Worm (Caenorhabditis elegans) whole organism, L1 larva: ENCODE results near the gene rpn-6.2.

Experiments
- C04F5.9 ChIP-seq: sonication (generic microtip); optimal IDR thresholded peaks from 2 replicates; lab custom pipeline; 2016; ENCODE audit warnings: missing genetic modification characterization, missing compliant biosample characterization
- C16A3.4 ChIP-seq: fragments of 150-350 bp; optimal IDR thresholded peaks from 2 replicates; lab custom pipeline; 2014; ENCODE audit warnings: missing biosample characterization, missing genetic modification characterization
- C34B4.2 ChIP-seq: sonication (generic microtip); optimal IDR thresholded peaks from 2 replicates; lab custom pipeline; 2017; ENCODE audit warnings: mild to moderate bottlenecking, missing genetic modification characterization, missing compliant biosample characterization
- F16B12.6 ChIP-seq: fragments of 150-350 bp; optimal IDR thresholded peaks from 2 replicates; lab custom pipeline; 2014; ENCODE audit warnings: missing biosample characterization, missing genetic modification characterization
- Y116A8C.19 ChIP-seq: sonication (generic microtip); optimal IDR thresholded peaks from 2 replicates; lab custom pipeline; 2016; ENCODE audit warnings: missing compliant biosample characterization, missing genetic modification characterization, borderline replicate concordance
- aha-1 ChIP-seq: fragments of 150-350 bp; optimal IDR thresholded peaks from 2 replicates; lab custom pipeline; 2014; ENCODE audit warnings: missing biosample characterization, missing genetic modification characterization
- alr-1 ChIP-seq: fragments of 200-800 bp; sonication (Bioruptor generic); optimal IDR thresholded peaks from 2 replicates; lab custom pipeline; 2018; ENCODE audit warnings: borderline replicate concordance, mild to moderate bottlenecking, missing genetic modification characterization, missing compliant biosample characterization
- aly-2 ChIP-seq: fragments of 150-350 bp; optimal IDR thresholded peaks from 2 replicates; lab custom pipeline; 2014; ENCODE audit warnings: missing biosample characterization, missing genetic modification characterization
- ceh-63 ChIP-seq: fragments of 200-800 bp; sonication (Bioruptor generic); optimal IDR thresholded peaks from 2 replicates; lab custom pipeline; 2018; ENCODE audit warnings: mild to moderate bottlenecking, missing genetic modification characterization, missing compliant biosample characterization
- ceh-8 ChIP-seq: fragments of 200-800 bp; sonication (Bioruptor generic); optimal IDR thresholded peaks from 2 replicates; lab custom pipeline; 2018; ENCODE audit warnings: mild to moderate bottlenecking, missing genetic modification characterization, moderate library complexity, missing compliant biosample characterization
- ceh-88 ChIP-seq: fragments of 200-800 bp; sonication (Bioruptor generic); IDR thresholded peaks from 2 replicates; pipeline ENCODE4 v1.3.6; 2022; ENCODE audit warnings: missing genetic modification characterization, missing compliant biosample characterization
- ceh-90 ChIP-seq: sonication (generic microtip); optimal IDR thresholded peaks from 2 replicates; lab custom pipeline; 2016; ENCODE audit warnings: missing genetic modification characterization, missing compliant biosample characterization
- ces-1 ChIP-seq: fragments of 150-350 bp; optimal IDR thresholded peaks from 2 replicates; lab custom pipeline; 2014; ENCODE audit warnings: missing biosample characterization, missing genetic modification reagents, missing genetic modification characterization
- efl-1 ChIP-seq, 4 experiments: fragments of 150-350 bp; optimal IDR thresholded peaks in 3 of 4; peaks in 1 of 4; 1 replicate in 1 of 4; 2 replicates in 3 of 4; lab custom pipeline; 2014; ENCODE audit warnings: missing biosample characterization in 2 of 4, missing genetic modification characterization in 2 of 4, missing genetic modification reagents in 2 of 4
- efl-3 ChIP-seq: fragments of 200-800 bp; sonication (Bioruptor generic); optimal IDR thresholded peaks from 2 replicates; lab custom pipeline; 2018; ENCODE audit warnings: mild to moderate bottlenecking, missing genetic modification characterization, missing compliant biosample characterization
- egl-13 ChIP-seq: sonication (generic microtip); optimal IDR thresholded peaks from 2 replicates; lab custom pipeline; 2016; ENCODE audit warnings: missing genotype, missing genetic modification reagents, missing genetic modification characterization, missing compliant biosample characterization
- egl-27 ChIP-seq, 2 experiments: fragments of 150-350 bp in 1 of 2; sonication (generic microtip); optimal IDR thresholded peaks; 3 replicates each; lab custom pipeline; 2017 to 2018; ENCODE audit warnings: missing biosample characterization in 2 of 2, missing genetic modification characterization in 2 of 2, missing genetic modification reagents in 2 of 2
- elt-2 ChIP-seq: sonication (generic microtip); optimal IDR thresholded peaks from 2 replicates; lab custom pipeline; 2016; ENCODE audit warnings: missing genetic modification characterization, mild to moderate bottlenecking, inconsistent platforms, missing compliant biosample characterization, missing genetic modification reagents
- elt-3 ChIP-seq, 6 experiments: fragments of 150-350 bp in 1 of 6; sonication (generic microtip); optimal IDR thresholded peaks; 2 replicates each; lab custom pipeline; 2017 to 2018; ENCODE audit warnings: missing biosample characterization in 6 of 6, missing genetic modification characterization in 6 of 6, inconsistent platforms in 1 of 6
- fkh-10 ChIP-seq: sonication (generic microtip); optimal IDR thresholded peaks from 2 replicates; lab custom pipeline; 2017; ENCODE audit warnings: missing biosample characterization, missing genetic modification reagents, missing genetic modification characterization
- fkh-8 ChIP-seq: sonication (generic microtip); optimal IDR thresholded peaks from 2 replicates; lab custom pipeline; 2016; ENCODE audit warnings: mild to moderate bottlenecking, missing genetic modification characterization, missing compliant biosample characterization
- grh-1 ChIP-seq: fragments of 200-800 bp; sonication (Bioruptor generic); IDR thresholded peaks from 2 replicates; pipeline ENCODE4 v1.3.6; 2022; ENCODE audit warnings: missing genetic modification reagents, missing genetic modification characterization, missing compliant biosample characterization
- irx-1 ChIP-seq: sonication (generic microtip); optimal IDR thresholded peaks from 2 replicates; lab custom pipeline; 2016; ENCODE audit warnings: missing genetic modification characterization, missing compliant biosample characterization
- jun-1 ChIP-seq: fragments of 150-350 bp; optimal IDR thresholded peaks from 2 replicates; lab custom pipeline; 2014; ENCODE audit warnings: missing biosample characterization, missing genetic modification reagents, missing genetic modification characterization
- lin-13 ChIP-seq: fragments of 150-350 bp; optimal IDR thresholded peaks from 2 replicates; lab custom pipeline; 2014; ENCODE audit warnings: missing biosample characterization, missing genetic modification reagents, missing genetic modification characterization
- lin-15B ChIP-seq: fragments of 150-350 bp; sonication (generic microtip); optimal IDR thresholded peaks from 3 replicates; lab custom pipeline; 2014; ENCODE audit warnings: missing biosample characterization, missing genetic modification characterization
- lsy-2 ChIP-seq, 2 experiments: fragments of 150-350 bp; optimal IDR thresholded peaks; 2 replicates each; lab custom pipeline; 2014; ENCODE audit warnings: missing biosample characterization in 2 of 2, missing genetic modification characterization in 2 of 2
- mab-9 ChIP-seq: fragments of 200-800 bp; sonication (Bioruptor generic); IDR thresholded peaks from 2 replicates; pipeline ENCODE4 v1.3.6; 2022; ENCODE audit warnings: missing genetic modification reagents, missing genetic modification characterization, missing compliant biosample characterization
- mdl-1 ChIP-seq, 2 experiments: fragments of 150-350 bp; optimal IDR thresholded peaks; 2 replicates each; lab custom pipeline; 2014 to 2017; ENCODE audit warnings: missing biosample characterization in 2 of 2, missing genetic modification characterization in 2 of 2, inconsistent platforms in 1 of 2
- mef-2 ChIP-seq: fragments of 150-350 bp; optimal IDR thresholded peaks from 2 replicates; lab custom pipeline; 2014; ENCODE audit warnings: missing biosample characterization, missing genetic modification characterization
- nhr-11 ChIP-seq: fragments of 150-350 bp; optimal IDR thresholded peaks from 2 replicates; lab custom pipeline; 2014; ENCODE audit warnings: missing biosample characterization, missing genetic modification characterization
- nhr-12 ChIP-seq: sonication (generic microtip); optimal IDR thresholded peaks from 2 replicates; lab custom pipeline; 2017; ENCODE audit warnings: missing biosample characterization, missing genetic modification characterization
- nhr-20 ChIP-seq: sonication (generic microtip); optimal IDR thresholded peaks from 2 replicates; lab custom pipeline; 2016; ENCODE audit warnings: mild to moderate bottlenecking, missing genetic modification characterization, missing compliant biosample characterization
- nhr-237 ChIP-seq: fragments of 150-350 bp; optimal IDR thresholded peaks from 2 replicates; lab custom pipeline; 2014; ENCODE audit warnings: missing biosample characterization, missing genetic modification characterization
- nhr-47 ChIP-seq: sonication (generic microtip); optimal IDR thresholded peaks from 2 replicates; lab custom pipeline; 2016; ENCODE audit warnings: mild to moderate bottlenecking, missing genetic modification characterization, moderate library complexity, missing compliant biosample characterization
- nhr-71 ChIP-seq: sonication (generic microtip); optimal IDR thresholded peaks from 2 replicates; lab custom pipeline; 2016; ENCODE audit warnings: mild to moderate bottlenecking, missing genetic modification characterization, moderate library complexity, missing compliant biosample characterization
- nhr-76 ChIP-seq: sonication (generic microtip); optimal IDR thresholded peaks from 2 replicates; lab custom pipeline; 2017; ENCODE audit warnings: missing biosample characterization, missing genetic modification characterization
- nhr-77 ChIP-seq: fragments of 150-350 bp; optimal IDR thresholded peaks from 2 replicates; lab custom pipeline; 2014; ENCODE audit warnings: missing biosample characterization, missing genetic modification characterization
- nhr-84 ChIP-seq: sonication (generic microtip); optimal IDR thresholded peaks from 2 replicates; lab custom pipeline; 2017; ENCODE audit warnings: missing biosample characterization, missing genetic modification characterization
- nhr-90 ChIP-seq: sonication (generic microtip); optimal IDR thresholded peaks from 2 replicates; lab custom pipeline; 2016; ENCODE audit warnings: mild to moderate bottlenecking, missing genetic modification characterization, missing compliant biosample characterization; ENCODE audit not compliant: poor library complexity
- pax-3 ChIP-seq: fragments of 200-800 bp; sonication (Bioruptor generic); optimal IDR thresholded peaks from 2 replicates; lab custom pipeline; 2018; ENCODE audit warnings: mild to moderate bottlenecking, missing genetic modification characterization, moderate library complexity, missing compliant biosample characterization
- rnt-1 ChIP-seq: sonication (generic microtip); optimal IDR thresholded peaks from 2 replicates; lab custom pipeline; 2016; ENCODE audit warnings: mild to moderate bottlenecking, missing genetic modification characterization, moderate library complexity, missing compliant biosample characterization
- skn-1 ChIP-seq: fragments of 150-350 bp; optimal IDR thresholded peaks from 2 replicates; lab custom pipeline; 2014; ENCODE audit warnings: missing biosample characterization, missing genetic modification characterization
- snpc-4 ChIP-seq: fragments of 150-350 bp; optimal IDR thresholded peaks from 2 replicates; lab custom pipeline; 2014; ENCODE audit warnings: missing biosample characterization, missing genetic modification characterization
- snu-23 ChIP-seq: sonication (generic microtip); optimal IDR thresholded peaks from 2 replicates; lab custom pipeline; 2016; ENCODE audit warnings: missing genetic modification characterization, missing compliant biosample characterization
- sup-37 ChIP-seq: fragments of 200-800 bp; sonication (Bioruptor generic); optimal IDR thresholded peaks from 2 replicates; lab custom pipeline; 2018; ENCODE audit warnings: mild to moderate bottlenecking, missing genetic modification characterization, missing compliant biosample characterization
- tlp-1 ChIP-seq: fragments of 150-350 bp; optimal IDR thresholded peaks from 2 replicates; lab custom pipeline; 2014; ENCODE audit warnings: missing biosample characterization, missing genetic modification characterization
- unc-30 ChIP-seq: sonication (generic microtip); optimal IDR thresholded peaks from 2 replicates; lab custom pipeline; 2017; ENCODE audit warnings: missing biosample characterization, missing genetic modification characterization
- unc-62 ChIP-seq: fragments of 150-350 bp; optimal IDR thresholded peaks from 2 replicates; lab custom pipeline; 2014; ENCODE audit warnings: missing biosample characterization, missing genetic modification reagents, missing genetic modification characterization
- unc-86 ChIP-seq: sonication (generic microtip); optimal IDR thresholded peaks from 2 replicates; lab custom pipeline; 2016; ENCODE audit warnings: missing genetic modification characterization, missing compliant biosample characterization
- unc-98 ChIP-seq: fragments of 200-800 bp; sonication (Bioruptor generic); IDR thresholded peaks from 2 replicates; pipeline ENCODE4 v1.3.6; 2022; ENCODE audit warnings: missing genetic modification characterization, missing compliant biosample characterization
- vab-15 ChIP-seq: sonication (generic microtip); optimal IDR thresholded peaks from 2 replicates; lab custom pipeline; 2017; ENCODE audit warnings: missing genotype, mild to moderate bottlenecking, missing genetic modification characterization, missing compliant biosample characterization
- ztf-4 ChIP-seq: fragments of 150-350 bp; optimal IDR thresholded peaks from 2 replicates; lab custom pipeline; 2014; ENCODE audit warnings: missing biosample characterization, missing genetic modification characterization

The rpn-6.2 gene

DNA sequence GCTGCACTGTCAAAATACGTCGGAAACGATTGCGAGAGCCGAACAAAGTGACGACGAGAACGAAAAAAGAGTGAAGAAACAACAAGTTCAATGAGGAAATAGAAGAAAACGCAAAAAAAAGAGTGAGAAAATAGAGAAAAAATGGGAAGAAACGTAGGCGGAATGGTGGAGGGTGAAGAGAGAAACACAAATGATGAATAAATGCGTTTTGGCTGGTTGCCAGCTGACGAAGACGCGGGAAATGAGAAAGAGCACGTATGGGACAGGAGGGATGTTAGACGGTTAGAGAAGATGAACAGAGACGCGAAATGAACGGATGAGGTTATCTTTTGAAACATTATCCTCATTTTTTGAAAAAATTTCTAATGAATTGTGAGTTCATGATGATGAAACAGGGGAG is 16.8 kb downstream of the rpn-6.2 start:
- TF ChIP-seq vab-15 (tag; lab: Kevin White, UChicago) (no peak), nhr-20 (tag; lab: Kevin White, UChicago) (peak; percentile 67), nhr-71 (tag; lab: Kevin White, UChicago) (peak; percentile 79), rnt-1 (tag; lab: Kevin White, UChicago) (peak; percentile 49), nhr-90 (tag; lab: Kevin White, UChicago) (peak; percentile 23), ceh-88 (GFP tag; lab: Robert Waterston, UW) (0 out of 2 replicates have a peak, but pooled peaks have one; percentile 28), snu-23 (GFP tag; lab: Kevin White, UChicago) (peak; percentile 67), skn-1 (tag; lab: Kevin White, UChicago) (peak; percentile 61), elt-2 (tag; lab: Kevin White, UChicago) (no peak), nhr-12 (tag; lab: Kevin White, UChicago) (no peak), unc-62 (no peak), C04F5.9 (tag; lab: Kevin White, UChicago) (no peak), nhr-11 (tag; lab: Kevin White, UChicago) (no peak), ces-1 (GFP tag; lab: Kevin White, UChicago) (no peak), C34B4.2 (tag; lab: Kevin White, UChicago) (no peak), lin-15B (tag; lab: Kevin White, UChicago) (peak; percentile 34), unc-98 (GFP tag; lab: Robert Waterston, UW) (no peak), unc-30 (no peak), mef-2 (tag; lab: Kevin White, UChicago) (peak; percentile 36), egl-27 (tag; optimal IDR thresholded peaks at IDR 0.05; lab: Kevin White, UChicago) (no peak), F16B12.6 (tag; lab: Kevin White, UChicago) (peak; percentile 20), alr-1 (tag; lab: Kevin White, UChicago) (no peak), C16A3.4 (tag; lab: Kevin White, UChicago) (peak; percentile 52), elt-3 (tag; optimal IDR thresholded peaks at IDR 0.05; lab: Kevin White, UChicago) (peak in 2 of 6 experiments; percentile 23 to 42), lsy-2 (tag; optimal IDR thresholded peaks at IDR 0.05; lab: Kevin White, UChicago) (peak; percentile 60 to 79), efl-3 (GFP tag; lab: Kevin White, UChicago) (no peak), nhr-77 (tag; lab: Kevin White, UChicago) (peak; percentile 82), Y116A8C.19 (no peak), jun-1 (tag; lab: Kevin White, UChicago) (no peak), ceh-90 (tag; lab: Kevin White, UChicago) (no peak), egl-13 (tag; lab: Kevin White, UChicago) (no peak), ztf-4 (tag; lab: Kevin White, UChicago) (peak; percentile 37), ceh-8 (GFP tag; lab: Kevin White, UChicago) (no peak), fkh-10 (GFP tag; lab: Kevin White, UChicago) (peak; percentile 47), irx-1 (tag; lab: Kevin White, UChicago) (peak; percentile 56), unc-86 (tag; lab: Kevin White, UChicago) (peak; percentile 31), efl-1 (optimal IDR thresholded peaks at IDR 0.05; lab: Kevin White, UChicago) (peak; percentile 57 to 72), efl-1 (GFP tag; optimal IDR thresholded peaks at IDR 0.05 in 1 of 2; lab: Kevin White, UChicago) (peak; percentile 45 to 89), mab-9 (no peak), mdl-1 (tag; optimal IDR thresholded peaks at IDR 0.05; lab: Kevin White, UChicago) (peak in 1 of 2 experiments; percentile 62), ceh-63 (GFP tag; lab: Kevin White, UChicago) (no peak), grh-1 (no peak), aly-2 (tag; lab: Kevin White, UChicago) (no peak), nhr-84 (tag; lab: Kevin White, UChicago) (no peak), fkh-8 (peak; percentile 59), aha-1 (tag; lab: Kevin White, UChicago) (no peak), sup-37 (GFP tag; lab: Kevin White, UChicago) (no peak), nhr-47 (tag; lab: Kevin White, UChicago) (peak; percentile 50), lin-13 (GFP tag; lab: Kevin White, UChicago) (no peak), snpc-4 (tag; lab: Kevin White, UChicago) (no peak), nhr-237 (tag; lab: Kevin White, UChicago) (no peak), pax-3 (tag; lab: Kevin White, UChicago) (no peak), tlp-1 (tag; lab: Kevin White, UChicago) (no peak), nhr-76 (no peak)
